Worm (Caenorhabditis elegans) whole organism, early embryonic: ENCODE data around the gene C26D10.3.

Experiments
- B0310.2 ChIP-seq: sonication (generic microtip); optimal IDR thresholded peaks from 2 replicates; lab custom pipeline; 2016; ENCODE audit warnings: mild to moderate bottlenecking, missing genetic modification characterization, missing compliant biosample characterization
- ama-1 ChIP-seq: fragments of 150-350 bp; optimal IDR thresholded peaks from 2 replicates; lab custom pipeline; 2014
- ceh-13 ChIP-seq: fragments of 200-800 bp; sonication (Bioruptor generic); optimal IDR thresholded peaks from 2 replicates; lab custom pipeline; 2018; ENCODE audit warnings: mild to moderate bottlenecking, missing genetic modification characterization, missing compliant biosample characterization
- ceh-36 ChIP-seq: sonication (generic microtip); optimal IDR thresholded peaks from 2 replicates; lab custom pipeline; 2016; ENCODE audit warnings: missing genetic modification characterization, inconsistent platforms, missing compliant biosample characterization
- ets-7 ChIP-seq: sonication (generic microtip); optimal IDR thresholded peaks from 2 replicates; lab custom pipeline; 2016; ENCODE audit warnings: missing genotype, missing genetic modification characterization, missing compliant biosample characterization
- flt-1 ChIP-seq: fragments of 200-800 bp; sonication (Bioruptor generic); IDR thresholded peaks from 2 replicates; pipeline ENCODE4 v1.3.6; 2022; ENCODE audit warnings: missing genetic modification characterization, missing compliant biosample characterization
- hmbx-1 ChIP-seq: sonication (generic microtip); optimal IDR thresholded peaks from 2 replicates; lab custom pipeline; 2016; ENCODE audit warnings: mild to moderate bottlenecking, missing genetic modification characterization, missing compliant biosample characterization
- hmg-4 ChIP-seq: fragments of 200-800 bp; sonication (Bioruptor generic); optimal IDR thresholded peaks from 2 replicates; lab custom pipeline; 2018; ENCODE audit warnings: mild to moderate bottlenecking, missing genetic modification characterization, missing compliant biosample characterization
- hnd-1 ChIP-seq: sonication (generic microtip); optimal IDR thresholded peaks from 2 replicates; lab custom pipeline; 2016; ENCODE audit warnings: missing genetic modification characterization, missing compliant biosample characterization
- pes-1 ChIP-seq: fragments of 200-800 bp; sonication (Bioruptor generic); IDR thresholded peaks from 2 replicates; pipeline ENCODE4 v1.3.6; 2022; ENCODE audit warnings: missing genetic modification reagents, missing genetic modification characterization, missing compliant biosample characterization
- scrt-1 ChIP-seq: fragments of 200-800 bp; sonication (Bioruptor generic); IDR thresholded peaks from 2 replicates; pipeline ENCODE4 v1.3.6; 2022; ENCODE audit warnings: missing genetic modification characterization, missing compliant biosample characterization
- sea-1 ChIP-seq: fragments of 200-800 bp; sonication (Bioruptor generic); conservative IDR thresholded peaks from 2 replicates; pipeline ENCODE4 v1.3.6; 2022; ENCODE audit warnings: missing genetic modification characterization, missing compliant biosample characterization
- tbx-11 ChIP-seq: fragments of 200-800 bp; sonication (Bioruptor generic); IDR thresholded peaks from 2 replicates; pipeline ENCODE4 v1.3.6; 2022; ENCODE audit warnings: missing genetic modification characterization, missing compliant biosample characterization
- tra-4 ChIP-seq: sonication (generic microtip); optimal IDR thresholded peaks from 2 replicates; lab custom pipeline; 2017; ENCODE audit warnings: missing genetic modification characterization, missing compliant biosample characterization

DNA sequence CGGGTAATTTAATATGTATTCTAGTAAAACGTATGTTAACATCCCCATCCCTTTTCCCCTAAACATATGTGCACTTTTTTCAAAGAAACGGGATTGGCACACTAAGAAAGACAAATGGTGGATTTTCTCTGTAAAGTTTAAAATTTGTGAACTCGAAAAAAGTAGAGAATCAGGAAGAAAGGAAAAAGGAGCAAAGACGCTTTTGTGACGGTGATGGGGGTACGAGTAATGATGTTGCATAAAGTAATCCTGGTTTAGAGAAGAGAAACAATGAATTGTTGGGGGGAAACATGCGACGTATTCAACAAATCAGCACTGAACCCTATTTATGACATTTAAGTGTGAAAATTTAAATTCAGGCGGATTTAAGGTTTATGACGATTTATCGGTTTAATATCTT is 13.7 kb upstream of the C26D10.3 start:
- TF ChIP-seq ceh-13 (GFP tag; lab: Kevin White, UChicago): no peak
- TF ChIP-seq scrt-1 (GFP tag; lab: Robert Waterston, UW): no peak
- no peak for TF ChIP-seq B0310.2
- no peak for TF ChIP-seq ama-1 (lab: Kevin White, UChicago)
- no peak for TF ChIP-seq hmbx-1 (tag; lab: Kevin White, UChicago)
- no peak for TF ChIP-seq hnd-1 (tag; lab: Kevin White, UChicago)
- TF ChIP-seq pes-1 (GFP tag; lab: Robert Waterston, UW): no peak
- TF ChIP-seq tbx-11 (GFP tag; lab: Robert Waterston, UW): no peak
- no peak for TF ChIP-seq ets-7 (tag; lab: Kevin White, UChicago)
- no peak for TF ChIP-seq hmg-4 (GFP tag; lab: Kevin White, UChicago)
- no peak for TF ChIP-seq ceh-36
- TF ChIP-seq tra-4: no peak
- TF ChIP-seq flt-1 (GFP tag; lab: Robert Waterston, UW): no peak
- no peak for TF ChIP-seq sea-1
